Worm (Caenorhabditis elegans) whole organism, early embryonic: Measurements from ENCODE around the gene F46B3.15.

Experiments used
- B0310.2 ChIP-seq: sonication (generic microtip); optimal IDR thresholded peaks from 2 replicates; lab custom pipeline; 2016; ENCODE audit warnings: mild to moderate bottlenecking, missing genetic modification characterization, missing compliant biosample characterization
- F13C5.2 ChIP-seq: sonication (generic microtip); optimal IDR thresholded peaks from 2 replicates; lab custom pipeline; 2017; ENCODE audit warnings: mild to moderate bottlenecking, missing genetic modification characterization, inconsistent platforms, missing compliant biosample characterization
- aly-1 ChIP-seq: sonication (generic microtip); optimal IDR thresholded peaks from 2 replicates; lab custom pipeline; 2016; ENCODE audit warnings: missing genetic modification characterization, missing compliant biosample characterization
- ama-1 ChIP-seq: fragments of 150-350 bp; optimal IDR thresholded peaks from 2 replicates; lab custom pipeline; 2014
- ceh-13 ChIP-seq: fragments of 200-800 bp; sonication (Bioruptor generic); optimal IDR thresholded peaks from 2 replicates; lab custom pipeline; 2018; ENCODE audit warnings: mild to moderate bottlenecking, missing genetic modification characterization, missing compliant biosample characterization
- ceh-36 ChIP-seq: sonication (generic microtip); optimal IDR thresholded peaks from 2 replicates; lab custom pipeline; 2016; ENCODE audit warnings: missing genetic modification characterization, inconsistent platforms, missing compliant biosample characterization
- ets-7 ChIP-seq: sonication (generic microtip); optimal IDR thresholded peaks from 2 replicates; lab custom pipeline; 2016; ENCODE audit warnings: missing genotype, missing genetic modification characterization, missing compliant biosample characterization
- flt-1 ChIP-seq: fragments of 200-800 bp; sonication (Bioruptor generic); IDR thresholded peaks from 2 replicates; pipeline ENCODE4 v1.3.6; 2022; ENCODE audit warnings: missing genetic modification characterization, missing compliant biosample characterization
- hmbx-1 ChIP-seq: sonication (generic microtip); optimal IDR thresholded peaks from 2 replicates; lab custom pipeline; 2016; ENCODE audit warnings: mild to moderate bottlenecking, missing genetic modification characterization, missing compliant biosample characterization
- hmg-4 ChIP-seq: fragments of 200-800 bp; sonication (Bioruptor generic); optimal IDR thresholded peaks from 2 replicates; lab custom pipeline; 2018; ENCODE audit warnings: mild to moderate bottlenecking, missing genetic modification characterization, missing compliant biosample characterization
- hnd-1 ChIP-seq: sonication (generic microtip); optimal IDR thresholded peaks from 2 replicates; lab custom pipeline; 2016; ENCODE audit warnings: missing genetic modification characterization, missing compliant biosample characterization
- pes-1 ChIP-seq: fragments of 200-800 bp; sonication (Bioruptor generic); IDR thresholded peaks from 2 replicates; pipeline ENCODE4 v1.3.6; 2022; ENCODE audit warnings: missing genetic modification reagents, missing genetic modification characterization, missing compliant biosample characterization
- scrt-1 ChIP-seq: fragments of 200-800 bp; sonication (Bioruptor generic); IDR thresholded peaks from 2 replicates; pipeline ENCODE4 v1.3.6; 2022; ENCODE audit warnings: missing genetic modification characterization, missing compliant biosample characterization
- sea-1 ChIP-seq: fragments of 200-800 bp; sonication (Bioruptor generic); conservative IDR thresholded peaks from 2 replicates; pipeline ENCODE4 v1.3.6; 2022; ENCODE audit warnings: missing genetic modification characterization, missing compliant biosample characterization
- tbx-11 ChIP-seq: fragments of 200-800 bp; sonication (Bioruptor generic); IDR thresholded peaks from 2 replicates; pipeline ENCODE4 v1.3.6; 2022; ENCODE audit warnings: missing genetic modification characterization, missing compliant biosample characterization
- tbx-37 ChIP-seq: fragments of 200-800 bp; sonication (Bioruptor generic); conservative IDR thresholded peaks from 2 replicates; pipeline ENCODE4 v1.3.6; 2022; ENCODE audit warnings: missing genetic modification reagents, missing genetic modification characterization, missing compliant biosample characterization
- tra-4 ChIP-seq: sonication (generic microtip); optimal IDR thresholded peaks from 2 replicates; lab custom pipeline; 2017; ENCODE audit warnings: missing genetic modification characterization, missing compliant biosample characterization

The F46B3.15 gene

ce11 chrV:20663736-20664135, 30.2 kb upstream of the F46B3.15 start:
- no peak for TF ChIP-seq ama-1 (lab: Kevin White, UChicago)
- no peak for TF ChIP-seq tbx-37 (GFP tag; lab: Robert Waterston, UW)
- TF ChIP-seq ceh-36: no peak
- no peak for TF ChIP-seq hmg-4 (GFP tag; lab: Kevin White, UChicago)
- TF ChIP-seq hnd-1 (tag; lab: Kevin White, UChicago): no peak
- TF ChIP-seq pes-1 (GFP tag; lab: Robert Waterston, UW): no peak
- TF ChIP-seq hmbx-1: no peak
- no peak for TF ChIP-seq flt-1 (GFP tag; lab: Robert Waterston, UW)

DNA sequence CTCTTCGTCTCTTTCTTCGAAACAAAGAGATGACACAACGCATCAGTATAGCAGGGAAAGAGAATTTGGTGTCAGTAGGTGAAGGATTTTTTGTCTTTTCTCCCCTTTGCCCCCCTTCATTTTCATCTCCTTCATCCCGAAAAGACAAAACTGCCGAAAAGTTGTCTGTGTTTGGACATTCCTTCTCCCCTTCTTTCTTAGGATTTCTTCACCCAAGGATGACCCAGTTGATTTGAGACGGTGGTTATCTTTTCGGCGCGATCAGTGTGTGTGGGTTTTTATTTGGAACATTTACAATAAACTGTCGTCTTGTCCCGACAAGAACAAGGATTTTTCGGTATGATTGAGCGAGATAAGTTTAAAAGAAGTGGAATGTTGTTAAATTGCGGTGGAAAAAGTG, 29.0 kb upstream of the F46B3.15 start:
- TF ChIP-seq ets-7 (tag; lab: Kevin White, UChicago): no peak
- no peak for TF ChIP-seq scrt-1
- no peak for TF ChIP-seq hmbx-1

ce11 chrV:20660025-20660424, 26.5 kb upstream of the F46B3.15 start, which contains the start of gene W01F3.2:
Gene W01F3.2 (plus strand): TSS chrV:20660325.
- TF ChIP-seq aly-1 (tag; lab: Kevin White, UChicago): no peak
- no peak for TF ChIP-seq hmbx-1
- TF ChIP-seq pes-1 (GFP tag; lab: Robert Waterston, UW): no peak
- TF ChIP-seq B0310.2 (tag; lab: Kevin White, UChicago): no peak
- TF ChIP-seq flt-1 (GFP tag; lab: Robert Waterston, UW): no peak
- TF ChIP-seq tbx-11 (GFP tag; lab: Robert Waterston, UW): no peak
- TF ChIP-seq ama-1 (lab: Kevin White, UChicago): no peak
- TF ChIP-seq ceh-13 (GFP tag; lab: Kevin White, UChicago): no peak
- TF ChIP-seq ets-7 (tag; lab: Kevin White, UChicago): no peak
- TF ChIP-seq F13C5.2 (tag; lab: Kevin White, UChicago): no peak

ce11 chrV:20656626-20657025, 23.1 kb upstream of the F46B3.15 start:
- TF ChIP-seq scrt-1 (no peak), hmg-4 (GFP tag; lab: Kevin White, UChicago) (no peak), flt-1 (GFP tag; lab: Robert Waterston, UW) (no peak), pes-1 (GFP tag; lab: Robert Waterston, UW) (no peak), B0310.2 (tag; lab: Kevin White, UChicago) (no peak), tbx-37 (GFP tag; lab: Robert Waterston, UW) (no peak), tra-4 (no peak), aly-1 (tag; lab: Kevin White, UChicago) (no peak), ets-7 (tag; lab: Kevin White, UChicago) (no peak), ceh-36 (no peak), sea-1 (GFP tag; lab: Robert Waterston, UW) (no peak), ama-1 (lab: Kevin White, UChicago) (no peak), ceh-13 (GFP tag; lab: Kevin White, UChicago) (no peak)

DNA sequence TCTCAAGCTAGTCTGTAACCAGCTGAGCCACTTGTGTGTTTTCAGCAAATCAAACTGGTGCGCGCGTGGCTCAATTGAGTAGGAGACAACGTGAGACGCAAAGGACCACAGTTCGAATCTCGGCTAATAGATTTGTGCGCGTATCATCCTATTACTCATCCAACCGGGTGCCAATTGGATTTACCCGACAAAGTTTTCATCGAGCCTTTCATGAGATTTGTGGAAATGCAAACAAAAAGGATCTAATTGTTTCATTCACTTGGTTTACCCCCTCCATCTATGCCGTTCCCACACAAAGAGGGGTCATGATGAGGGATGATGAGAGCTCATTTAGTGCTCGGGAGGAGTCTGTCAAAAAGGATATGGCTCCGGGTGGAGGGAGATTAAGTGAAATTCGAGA, 21.7 kb upstream of the F46B3.15 start:
- TF ChIP-seq aly-1 (tag; lab: Kevin White, UChicago) (no peak), ceh-36 (no peak), hmbx-1 (no peak), ama-1 (lab: Kevin White, UChicago) (no peak), ets-7 (tag; lab: Kevin White, UChicago) (no peak), tra-4 (no peak), hnd-1 (tag; lab: Kevin White, UChicago) (no peak), scrt-1 (no peak)

DNA sequence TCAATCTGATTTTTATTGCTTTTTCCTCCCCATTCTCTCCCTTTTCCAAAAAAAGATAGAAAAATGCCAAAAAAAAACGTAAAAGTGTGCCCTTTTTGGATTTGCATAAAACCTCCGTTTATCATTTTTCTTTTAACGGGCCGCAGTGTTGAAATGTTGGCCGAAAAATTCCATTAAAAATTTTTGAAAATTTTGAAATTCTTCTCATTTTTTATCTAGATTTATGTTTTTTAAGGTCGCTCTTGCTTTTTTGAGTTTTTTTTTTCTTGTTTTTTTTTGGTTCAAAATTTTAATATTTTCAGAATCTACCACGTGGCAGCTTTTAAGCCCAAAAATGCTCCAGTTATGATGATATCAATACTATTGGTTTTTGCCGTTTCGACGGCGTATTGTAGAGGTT, 20.8 kb upstream of the F46B3.15 start, which contains the start of gene mnr-1:
Gene mnr-1 (plus strand): TSS at position 301 of the 400 bp plus-strand sequence.
- no peak for TF ChIP-seq tbx-37 (GFP tag; lab: Robert Waterston, UW)

- TF ChIP-seq hnd-1 (tag; lab: Kevin White, UChicago) (no peak), sea-1 (GFP tag; lab: Robert Waterston, UW) (no peak), tra-4 (no peak), tbx-11 (GFP tag; lab: Robert Waterston, UW) (no peak), ceh-36 (no peak), hmg-4 (GFP tag; lab: Kevin White, UChicago) (no peak), B0310.2 (tag; lab: Kevin White, UChicago) (no peak)
Observed at ce11 chrV:20651923-20652322, 18.4 kb upstream of the F46B3.15 start.

ce11 chrV:20648868-20649267, 15.3 kb upstream of the F46B3.15 start:
- no peak for TF ChIP-seq pes-1 (GFP tag; lab: Robert Waterston, UW)
- no peak for TF ChIP-seq tbx-37 (GFP tag; lab: Robert Waterston, UW)
- TF ChIP-seq tra-4: no peak
- TF ChIP-seq flt-1 (GFP tag; lab: Robert Waterston, UW): no peak
- no peak for TF ChIP-seq ceh-36
- no peak for TF ChIP-seq ceh-13 (GFP tag; lab: Kevin White, UChicago)
- no peak for TF ChIP-seq scrt-1
- no peak for TF ChIP-seq ama-1 (lab: Kevin White, UChicago)
- no peak for TF ChIP-seq tbx-11 (GFP tag; lab: Robert Waterston, UW)
- no peak for TF ChIP-seq hmg-4 (GFP tag; lab: Kevin White, UChicago)
- no peak for TF ChIP-seq sea-1 (GFP tag; lab: Robert Waterston, UW)

ce11 chrV:20645479-20645878, 12.0 kb upstream of the F46B3.15 start:
- TF ChIP-seq ama-1 (lab: Kevin White, UChicago) (no peak), tbx-11 (GFP tag; lab: Robert Waterston, UW) (no peak), scrt-1 (no peak), ets-7 (tag; lab: Kevin White, UChicago) (no peak), hmg-4 (GFP tag; lab: Kevin White, UChicago) (no peak), pes-1 (GFP tag; lab: Robert Waterston, UW) (no peak), hmbx-1 (no peak), aly-1 (tag; lab: Kevin White, UChicago) (no peak), tra-4 (no peak), hnd-1 (tag; lab: Kevin White, UChicago) (no peak), ceh-36 (no peak), sea-1 (GFP tag; lab: Robert Waterston, UW) (no peak), tbx-37 (GFP tag; lab: Robert Waterston, UW) (no peak), B0310.2 (tag; lab: Kevin White, UChicago) (no peak), flt-1 (GFP tag; lab: Robert Waterston, UW) (no peak), ceh-13 (GFP tag; lab: Kevin White, UChicago) (no peak), F13C5.2 (tag; lab: Kevin White, UChicago) (no peak)
